Worm (Caenorhabditis elegans): Measurements from ENCODE around the gene C16C10.4.

ce11 chrIII:4194349-4195110 is 23.4 kb downstream of the C16C10.4 start:
- TF ChIP-seq hlh-8 (tag; optimal IDR thresholded peaks at IDR 0.05) (no peak), fkh-10 (GFP tag; optimal IDR thresholded peaks at IDR 0.05) (no peak), lin-11 (tag; optimal IDR thresholded peaks at IDR 0.05) (no peak), ceh-19 (GFP tag; optimal IDR thresholded peaks at IDR 0.05) (no peak), ttx-3 (tag; optimal IDR thresholded peaks at IDR 0.05) (no peak), mec-3 (tag; optimal IDR thresholded peaks at IDR 0.05; ENCODE audit: borderline replicate concordance) (no peak), tbx-2 (tag; optimal IDR thresholded peaks at IDR 0.05) (no peak), F13H6.1 (tag; optimal IDR thresholded peaks at IDR 0.05) (no peak)

Measured in whole organism, late embryonic.